Worm (Caenorhabditis elegans) whole organism, L2 larva: ENCODE measurements around the gene bgnt-1.4.

ENCODE experiments used
- alr-1 ChIP-seq: fragments of 150-350 bp; optimal IDR thresholded peaks from 2 replicates; lab custom pipeline; 2014; ENCODE audit warnings: missing biosample characterization, missing genetic modification characterization
- ama-1 ChIP-seq: fragments of 150-350 bp; optimal IDR thresholded peaks from 2 replicates; lab custom pipeline; 2018; ENCODE audit warnings: inconsistent platforms
- nhr-11 ChIP-seq: fragments of 150-350 bp; optimal IDR thresholded peaks from 2 replicates; lab custom pipeline; 2014; ENCODE audit warnings: missing biosample characterization, missing genetic modification characterization
- nhr-21 ChIP-seq: fragments of 150-350 bp; optimal IDR thresholded peaks from 2 replicates; lab custom pipeline; 2014; ENCODE audit warnings: missing biosample characterization, missing genetic modification characterization
- nhr-25 ChIP-seq: fragments of 150-350 bp; sonication (generic microtip); optimal IDR thresholded peaks from 3 replicates; lab custom pipeline; 2014; ENCODE audit warnings: missing biosample characterization, missing genetic modification characterization
- unc-62 ChIP-seq: fragments of 150-350 bp; optimal IDR thresholded peaks from 2 replicates; lab custom pipeline; 2014; ENCODE audit warnings: missing biosample characterization, missing genetic modification reagents, missing genetic modification characterization

ce11 chrV:4785333-4785852, 24.6 kb downstream of the bgnt-1.4 start, which contains the start of the genes Y60C6A.2 and Y60C6A.3:
- TF ChIP-seq alr-1 (tag; lab: Kevin White, UChicago): no peak
- no peak for TF ChIP-seq unc-62 (GFP tag; lab: Kevin White, UChicago)
- TF ChIP-seq nhr-11 (tag; lab: Kevin White, UChicago): no peak
- TF ChIP-seq nhr-21 (tag; lab: Kevin White, UChicago): no peak
- no peak for TF ChIP-seq ama-1 (lab: Kevin White, UChicago)
- TF ChIP-seq nhr-25 (tag; lab: Kevin White, UChicago): no peak
